Fruit fly (Drosophila melanogaster): Measurements from ENCODE around the gene CG9399.
A peak's percentile ranks its signal among the peaks of the same experiment; 100 is the strongest.

The CG9399 gene

DNA sequence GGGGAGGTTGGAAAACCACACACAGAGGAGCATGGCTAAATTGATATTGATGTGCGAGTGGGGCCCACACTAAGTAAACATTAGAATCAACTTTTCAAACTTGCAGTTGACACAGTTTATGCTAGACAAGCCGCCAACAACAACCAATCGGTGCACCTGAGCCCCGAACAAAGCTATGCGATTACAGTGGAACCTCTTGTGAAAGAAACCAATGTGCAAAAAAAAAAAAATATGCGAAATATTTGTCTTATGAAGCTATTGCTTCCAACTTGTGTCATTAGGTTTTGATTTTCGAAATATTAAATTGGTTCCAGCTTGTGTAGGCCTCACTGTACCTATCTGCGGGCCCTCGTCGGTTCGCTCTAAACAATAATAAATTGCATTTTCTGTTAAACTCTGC lies 44.3 kb upstream of the CG9399 start:
- TF ChIP-seq fru (GFP tag; optimal IDR thresholded peaks at IDR 0.05) (peak; percentile 48), ey (GFP tag; optimal IDR thresholded peaks at IDR 0.05) (peak; percentile 55), Sp1 (GFP tag; optimal IDR thresholded peaks at IDR 0.05) (no peak), foxo (GFP tag; optimal IDR thresholded peaks at IDR 0.05) (peak in 1 of 2 experiments; percentile 61), Vsx2 (GFP tag; optimal IDR thresholded peaks at IDR 0.05; ENCODE audit: partially characterized antibody) (no peak), woc (GFP tag; optimal IDR thresholded peaks at IDR 0.05) (no peak), Hr83 (GFP tag; optimal IDR thresholded peaks at IDR 0.05; ENCODE audit: poor library complexity, severe bottlenecking) (no peak), Hr78 (GFP tag; optimal IDR thresholded peaks at IDR 0.05) (no peak), h (GFP tag; optimal IDR thresholded peaks at IDR 0.05) (peak; percentile 57), OdsH (GFP tag; optimal IDR thresholded peaks at IDR 0.05) (peak; percentile 24), Abd-B (GFP tag; optimal IDR thresholded peaks at IDR 0.05) (no peak), N (GFP tag; optimal IDR thresholded peaks at IDR 0.05) (no peak), dsf (GFP tag; optimal IDR thresholded peaks at IDR 0.05; ENCODE audit: borderline replicate concordance) (no peak), CG9705 (GFP tag; optimal IDR thresholded peaks at IDR 0.05) (no peak), sv (GFP tag; optimal IDR thresholded peaks at IDR 0.05) (peak; percentile 7), Dfd (GFP tag; optimal IDR thresholded peaks at IDR 0.05) (no peak), rgr (GFP tag; optimal IDR thresholded peaks at IDR 0.05) (peak; percentile 32), Rel (GFP tag; optimal IDR thresholded peaks at IDR 0.05) (no peak), Rel (tag; optimal IDR thresholded peaks at IDR 0.05) (no peak), brk (GFP tag; optimal IDR thresholded peaks at IDR 0.05) (no peak), lola (GFP tag; optimal IDR thresholded peaks at IDR 0.05) (no peak), CrebA (GFP tag; optimal IDR thresholded peaks at IDR 0.05; ENCODE audit: borderline replicate concordance) (no peak), CG32264 (GFP tag; optimal IDR thresholded peaks at IDR 0.05) (no peak), usp (GFP tag; optimal IDR thresholded peaks at IDR 0.05) (no peak), Myc (optimal IDR thresholded peaks at IDR 0.05) (no peak), Mio (GFP tag; optimal IDR thresholded peaks at IDR 0.05) (no peak), Hnf4 (GFP tag; optimal IDR thresholded peaks at IDR 0.05) (peak; percentile 46), dl (GFP tag; optimal IDR thresholded peaks at IDR 0.05; ENCODE audit: insufficient read depth in 1 of 2, partially characterized antibody in 2 of 2) (no peak), Dif (GFP tag; optimal IDR thresholded peaks at IDR 0.05; ENCODE audit: partially characterized antibody) (no peak), tai (GFP tag; optimal IDR thresholded peaks at IDR 0.05) (no peak), jim (GFP tag; optimal IDR thresholded peaks at IDR 0.05) (no peak), br (GFP tag; optimal IDR thresholded peaks at IDR 0.05) (peak; percentile 44), psq (GFP tag; optimal IDR thresholded peaks at IDR 0.05) (no peak), HLH106 (tag; optimal IDR thresholded peaks at IDR 0.05) (peak; percentile 48), GATAd (GFP tag; optimal IDR thresholded peaks at IDR 0.05) (no peak), dmrt93B (GFP tag; optimal IDR thresholded peaks at IDR 0.05) (peak; percentile 44)

DNA sequence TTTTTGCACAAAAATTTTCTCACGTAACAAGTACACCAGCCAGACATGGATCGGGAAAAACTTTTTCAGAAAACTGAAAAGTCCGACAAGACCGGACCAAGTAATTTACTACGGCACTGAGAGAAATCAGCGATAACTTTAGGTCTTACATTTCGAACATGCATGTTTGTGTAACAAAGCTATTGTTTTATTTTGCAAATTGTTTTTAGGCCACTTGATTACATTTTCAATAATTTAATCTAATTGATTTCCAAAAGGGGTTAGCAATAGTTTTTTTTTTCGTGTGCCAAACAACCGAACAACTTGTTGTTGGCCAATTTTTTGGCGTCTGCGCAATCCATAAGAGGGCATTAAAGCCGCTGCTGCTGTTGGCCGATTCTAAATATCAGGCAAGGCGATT lies 39.1 kb upstream of the CG9399 start:
- peak; percentile 86 for TF ChIP-seq Hnf4 (GFP tag; optimal IDR thresholded peaks at IDR 0.05)
- peak; percentile 63 for TF ChIP-seq dmrt93B (GFP tag; optimal IDR thresholded peaks at IDR 0.05)
- no peak for TF ChIP-seq Hr78 (GFP tag; optimal IDR thresholded peaks at IDR 0.05)
- TF ChIP-seq brk (GFP tag; optimal IDR thresholded peaks at IDR 0.05) = peak; percentile 48
- peak; percentile 70 for TF ChIP-seq CG32264 (GFP tag; optimal IDR thresholded peaks at IDR 0.05)
- TF ChIP-seq fru (GFP tag; optimal IDR thresholded peaks at IDR 0.05) = peak; percentile 92
- TF ChIP-seq Jra (GFP tag; optimal IDR thresholded peaks at IDR 0.05) = peak; percentile 18
- TF ChIP-seq HLH106 (tag; optimal IDR thresholded peaks at IDR 0.05) = peak; percentile 68
- TF ChIP-seq woc (GFP tag; optimal IDR thresholded peaks at IDR 0.05) = peak; percentile 71
- TF ChIP-seq Abd-B (GFP tag; optimal IDR thresholded peaks at IDR 0.05) = no peak
- no peak for TF ChIP-seq jim (GFP tag; optimal IDR thresholded peaks at IDR 0.05)
- no peak for TF ChIP-seq usp (GFP tag; optimal IDR thresholded peaks at IDR 0.05)
- peak; percentile 65 for TF ChIP-seq sage (GFP tag; optimal IDR thresholded peaks at IDR 0.05)
- peak; percentile 84 for TF ChIP-seq rgr (GFP tag; optimal IDR thresholded peaks at IDR 0.05)
- TF ChIP-seq ey (GFP tag; optimal IDR thresholded peaks at IDR 0.05) = peak; percentile 87
- peak; percentile 74 for TF ChIP-seq Sp1 (GFP tag; optimal IDR thresholded peaks at IDR 0.05)
- TF ChIP-seq h (GFP tag; optimal IDR thresholded peaks at IDR 0.05) = peak; percentile 88
- peak; percentile 77 for TF ChIP-seq Rel (GFP tag; optimal IDR thresholded peaks at IDR 0.05)
- no peak for TF ChIP-seq Rel (tag; optimal IDR thresholded peaks at IDR 0.05)
- TF ChIP-seq psq (GFP tag; optimal IDR thresholded peaks at IDR 0.05) = peak; percentile 72
- peak; percentile 55 for TF ChIP-seq tai (GFP tag; optimal IDR thresholded peaks at IDR 0.05)
- peak; percentile 9 to 89 for TF ChIP-seq foxo (GFP tag; optimal IDR thresholded peaks at IDR 0.05)
- TF ChIP-seq br (GFP tag; optimal IDR thresholded peaks at IDR 0.05) = peak; percentile 88
- TF ChIP-seq OdsH (GFP tag; optimal IDR thresholded peaks at IDR 0.05) = peak; percentile 81
- TF ChIP-seq Vsx2 (GFP tag; optimal IDR thresholded peaks at IDR 0.05; ENCODE audit: partially characterized antibody) = no peak
- TF ChIP-seq Dfd (GFP tag; optimal IDR thresholded peaks at IDR 0.05) = no peak
- TF ChIP-seq GATAd (GFP tag; optimal IDR thresholded peaks at IDR 0.05) = no peak
- TF ChIP-seq CrebA (GFP tag; optimal IDR thresholded peaks at IDR 0.05; ENCODE audit: borderline replicate concordance) = peak; percentile 26
- TF ChIP-seq sv (GFP tag; optimal IDR thresholded peaks at IDR 0.05) = peak; percentile 3

Data from whole organism, wandering third instar larva.